Worm (Caenorhabditis elegans): Measurements from ENCODE around the gene nfu-1.
A peak's percentile ranks its signal among the peaks of the same experiment; 100 is the strongest.

nfu-1 gene

DNA sequence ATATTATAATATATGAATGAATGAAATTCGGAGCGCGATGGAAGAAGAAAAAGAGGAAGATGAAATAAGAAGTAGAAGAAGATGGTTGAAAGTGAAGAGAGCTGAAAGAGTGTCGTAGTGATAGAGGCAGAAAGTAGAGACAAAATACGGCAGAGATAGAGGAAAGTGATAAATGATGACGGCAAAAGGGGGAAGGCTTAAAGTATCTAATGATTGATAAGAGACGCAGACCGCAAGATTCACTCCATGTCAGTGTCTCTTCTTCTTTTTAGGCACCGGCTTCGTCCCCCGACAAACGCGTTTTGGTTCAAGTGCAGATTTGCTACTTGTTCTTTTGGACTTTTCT, 44.9 kb upstream of the nfu-1 start (continued):
- TF ChIP-seq ceh-16 (tag; optimal IDR thresholded peaks at IDR 0.05) = no peak
- peak; percentile 35 for TF ChIP-seq lsy-12 (tag; optimal IDR thresholded peaks at IDR 0.05)
- peak; percentile 11 for TF ChIP-seq elt-1 (tag; optimal IDR thresholded peaks at IDR 0.05)

DNA sequence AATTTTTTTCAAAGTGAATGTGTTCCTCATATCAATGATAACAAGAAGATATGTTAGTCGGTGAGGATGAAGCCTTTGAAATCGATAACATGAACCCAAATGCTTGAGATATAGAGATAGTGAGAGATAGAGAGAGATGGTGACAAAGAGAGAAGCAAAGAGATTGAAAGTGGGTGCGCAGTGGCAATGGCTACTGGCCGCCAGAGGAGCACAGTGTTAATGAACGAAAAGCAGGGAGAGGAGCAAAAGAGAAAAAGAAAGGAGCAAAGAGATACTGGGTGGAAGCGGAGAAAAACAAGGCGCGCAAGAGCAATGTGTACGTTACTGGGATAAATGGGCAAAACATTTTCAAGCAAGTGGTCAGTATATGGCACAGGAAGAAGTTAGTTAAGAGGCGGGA, 42.6 kb upstream of the nfu-1 start:
- TF ChIP-seq sea-2 (GFP tag; optimal IDR thresholded peaks at IDR 0.05) (no peak), nhr-67 (tag; optimal IDR thresholded peaks at IDR 0.05) (no peak), tbx-2 (tag; optimal IDR thresholded peaks at IDR 0.05) (no peak), fos-1 (tag; optimal IDR thresholded peaks at IDR 0.05) (no peak), egl-5 (tag; optimal IDR thresholded peaks at IDR 0.05) (peak; percentile 23), lin-39 (tag; optimal IDR thresholded peaks at IDR 0.05) (peak; percentile 73), eor-1 (tag; optimal IDR thresholded peaks at IDR 0.05) (no peak), nhr-12 (tag; optimal IDR thresholded peaks at IDR 0.05) (no peak), nfya-1 (tag; optimal IDR thresholded peaks at IDR 0.05; ENCODE audit: insufficient read depth) (peak; percentile 83), egl-27 (tag; optimal IDR thresholded peaks at IDR 0.05) (no peak), elt-3 (tag; optimal IDR thresholded peaks at IDR 0.05) (no peak), pha-4 (tag; optimal IDR thresholded peaks at IDR 0.05) (peak; percentile 7), hmg-11 (tag; optimal IDR thresholded peaks at IDR 0.05) (peak; percentile 23), ceh-9 (tag; optimal IDR thresholded peaks at IDR 0.05) (no peak), elt-2 (tag; optimal IDR thresholded peaks at IDR 0.05) (no peak), nhr-25 (tag; optimal IDR thresholded peaks at IDR 0.05) (no peak), skn-1 (tag; optimal IDR thresholded peaks at IDR 0.05) (peak; percentile 56), ceh-28 (tag; optimal IDR thresholded peaks at IDR 0.05) (peak; percentile 50), nhr-43 (tag; optimal IDR thresholded peaks at IDR 0.05; ENCODE audit: poor library complexity, severe bottlenecking) (no peak), zag-1 (tag; optimal IDR thresholded peaks at IDR 0.05) (no peak), ztf-11 (tag; optimal IDR thresholded peaks at IDR 0.05) (no peak), nhr-23 (tag; optimal IDR thresholded peaks at IDR 0.05) (no peak)

DNA sequence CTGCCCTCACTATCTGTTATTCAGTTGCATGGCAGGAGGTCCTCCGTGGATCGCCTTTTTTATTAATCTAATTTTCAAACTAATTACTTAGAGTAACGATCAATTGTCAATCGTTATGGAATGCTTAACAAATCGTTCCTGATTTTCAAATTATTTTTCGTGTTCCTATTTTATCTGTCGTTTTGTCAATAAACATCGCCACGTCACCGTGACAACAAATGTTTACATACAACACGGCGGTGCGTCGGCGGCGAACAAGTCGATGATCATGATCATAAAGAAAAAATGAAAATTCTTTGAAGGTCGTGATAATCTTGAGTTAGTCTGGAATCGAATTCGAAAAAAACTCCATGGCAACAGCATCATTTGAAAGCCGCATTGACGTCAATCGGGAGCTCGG, 41.7 kb upstream of the nfu-1 start:
- TF ChIP-seq pha-4 (tag; optimal IDR thresholded peaks at IDR 0.05) = peak; percentile 73
- TF ChIP-seq elt-1 (tag; optimal IDR thresholded peaks at IDR 0.05) = no peak

DNA sequence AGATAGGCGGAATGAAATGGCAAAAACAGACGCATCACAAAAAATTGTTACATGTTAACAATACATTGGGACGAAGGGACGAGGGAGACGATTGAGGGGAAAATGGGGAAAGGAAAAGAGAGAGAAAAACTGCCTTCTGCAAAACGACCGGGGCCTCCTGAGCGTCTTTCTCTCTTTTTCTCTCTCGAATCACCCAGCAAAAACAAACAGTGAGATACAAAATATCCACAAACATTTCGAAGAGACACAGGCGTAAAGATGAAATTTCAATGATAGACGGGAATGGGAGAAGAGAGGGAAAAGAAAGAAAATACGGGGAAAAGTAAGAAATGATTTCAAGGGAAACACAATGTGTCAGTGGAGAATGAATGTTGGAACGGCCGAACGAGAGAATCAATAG, 41.2 kb upstream of the nfu-1 start:
- TF ChIP-seq nhr-23 (tag; optimal IDR thresholded peaks at IDR 0.05) = peak; percentile 27
- TF ChIP-seq nhr-76 (tag; optimal IDR thresholded peaks at IDR 0.05) = no peak
- peak; percentile 25 for TF ChIP-seq lin-15B (tag; optimal IDR thresholded peaks at IDR 0.05)
- TF ChIP-seq lin-39 (tag; optimal IDR thresholded peaks at IDR 0.05) = peak; percentile 41
- peak; percentile 78 for TF ChIP-seq pha-4 (tag; optimal IDR thresholded peaks at IDR 0.05)
- peak; percentile 1 for TF ChIP-seq ceh-28 (tag; optimal IDR thresholded peaks at IDR 0.05)
- peak; percentile 4 for TF ChIP-seq elt-2 (tag; optimal IDR thresholded peaks at IDR 0.05)
- peak; percentile 75 for TF ChIP-seq nfya-1 (tag; optimal IDR thresholded peaks at IDR 0.05; ENCODE audit: insufficient read depth)
- TF ChIP-seq nhr-43 (tag; optimal IDR thresholded peaks at IDR 0.05; ENCODE audit: poor library complexity, severe bottlenecking) = no peak
- peak; percentile 1 for TF ChIP-seq jun-1 (tag; optimal IDR thresholded peaks at IDR 0.05)
- TF ChIP-seq snpc-4 (tag; optimal IDR thresholded peaks at IDR 0.05) = peak; percentile 25
- TF ChIP-seq hmg-11 (tag; optimal IDR thresholded peaks at IDR 0.05) = peak; percentile 50
- TF ChIP-seq ama-1 (optimal IDR thresholded peaks at IDR 0.05) = no peak
- peak; percentile 33 for TF ChIP-seq egl-5 (tag; optimal IDR thresholded peaks at IDR 0.05)
- no peak for TF ChIP-seq elt-3 (tag; optimal IDR thresholded peaks at IDR 0.05)

DNA sequence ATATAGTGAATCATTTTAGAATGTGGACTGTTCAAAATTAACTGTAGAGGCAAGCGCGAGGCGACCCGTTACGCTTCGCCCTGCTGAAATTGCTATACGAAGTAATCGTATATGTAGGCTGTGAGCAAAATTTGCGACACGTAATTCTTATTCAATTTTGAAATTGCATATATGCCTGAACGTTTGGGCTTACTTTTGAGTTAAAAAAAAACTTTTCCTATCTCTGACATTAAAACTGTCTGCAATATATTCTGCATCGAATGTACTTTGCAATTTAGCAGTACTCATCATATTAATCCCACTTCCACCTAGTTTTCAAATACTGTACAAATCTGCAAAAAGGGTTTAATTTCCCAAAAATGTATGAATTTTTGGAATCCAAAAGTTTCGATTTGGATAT, 40.3 kb upstream of the nfu-1 start:
- TF ChIP-seq tbx-2 (tag; optimal IDR thresholded peaks at IDR 0.05) (no peak), nhr-67 (tag; optimal IDR thresholded peaks at IDR 0.05) (no peak), ceh-16 (tag; optimal IDR thresholded peaks at IDR 0.05) (no peak), fkh-2 (tag; optimal IDR thresholded peaks at IDR 0.05) (no peak), lin-15B (tag; optimal IDR thresholded peaks at IDR 0.05) (no peak), daf-12 (tag; optimal IDR thresholded peaks at IDR 0.05) (no peak)

DNA sequence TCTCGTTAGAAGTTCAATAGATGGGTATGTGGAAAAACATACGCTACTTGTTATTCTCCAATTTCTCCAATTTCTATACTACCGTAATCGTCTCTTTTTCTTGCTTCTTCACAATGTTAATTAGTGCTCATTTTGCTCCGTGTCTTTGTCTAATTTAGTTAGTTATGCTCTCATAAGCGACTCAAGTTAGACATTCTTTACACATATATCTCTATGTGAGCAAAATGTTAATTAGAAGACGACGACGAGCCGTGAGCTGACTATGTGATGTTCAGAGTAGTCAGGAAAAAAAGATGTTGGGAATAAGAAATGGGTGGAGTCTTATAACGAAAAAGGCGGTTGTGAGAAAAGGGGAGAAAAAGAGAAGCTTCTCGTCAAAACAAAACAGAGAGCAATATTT, 39.7 kb upstream of the nfu-1 start:
- TF ChIP-seq fos-1 (tag; optimal IDR thresholded peaks at IDR 0.05) (no peak), nhr-77 (tag; optimal IDR thresholded peaks at IDR 0.05) (no peak), nhr-23 (tag; optimal IDR thresholded peaks at IDR 0.05) (no peak), fkh-10 (GFP tag; optimal IDR thresholded peaks at IDR 0.05) (no peak)
